Worm (Caenorhabditis elegans): Measurements from ENCODE around the gene F17H10.4.

The F17H10.4 gene

DNA sequence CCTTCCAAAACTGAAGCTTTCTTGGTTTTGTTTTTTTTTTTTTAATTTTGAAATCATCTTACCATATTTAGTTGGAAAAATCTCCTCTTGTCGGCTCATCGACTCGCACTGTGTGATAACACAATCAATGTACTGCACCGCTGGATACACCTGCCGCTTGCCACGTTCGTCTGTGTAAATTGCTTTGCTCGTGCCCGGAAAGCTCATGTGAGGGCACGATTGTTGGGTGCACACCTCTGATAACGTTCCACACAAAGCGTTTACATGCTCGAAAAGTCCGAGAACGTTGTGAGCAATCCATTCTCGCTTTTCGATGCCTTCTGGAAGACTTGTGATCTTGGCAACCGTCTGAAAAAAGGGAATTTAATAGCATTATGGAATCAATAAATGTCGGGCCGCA lies 28.2 kb upstream of the F17H10.4 start:
- TF ChIP-seq hnd-1 (tag; optimal IDR thresholded peaks at IDR 0.05) = no peak
- no peak for TF ChIP-seq aly-1 (tag; optimal IDR thresholded peaks at IDR 0.05)
- TF ChIP-seq tra-4 (tag; optimal IDR thresholded peaks at IDR 0.05) = no peak
- no peak for TF ChIP-seq scrt-1 (GFP tag; IDR thresholded peaks at IDR 0.05)
- TF ChIP-seq hmbx-1 (tag; optimal IDR thresholded peaks at IDR 0.05) = no peak
- no peak for TF ChIP-seq tbx-37 (GFP tag; conservative IDR thresholded peaks at IDR 0.05)
- TF ChIP-seq F13C5.2 (tag; optimal IDR thresholded peaks at IDR 0.05) = no peak
- no peak for TF ChIP-seq hmg-4 (GFP tag; optimal IDR thresholded peaks at IDR 0.05)
- TF ChIP-seq pes-1 (GFP tag; IDR thresholded peaks at IDR 0.05) = no peak
- no peak for TF ChIP-seq flt-1 (GFP tag; IDR thresholded peaks at IDR 0.05)
- TF ChIP-seq ceh-13 (GFP tag; optimal IDR thresholded peaks at IDR 0.05) = no peak
- no peak for TF ChIP-seq ets-7 (tag; optimal IDR thresholded peaks at IDR 0.05)
- no peak for TF ChIP-seq tbx-11 (GFP tag; IDR thresholded peaks at IDR 0.05)
- no peak for TF ChIP-seq B0310.2 (tag; optimal IDR thresholded peaks at IDR 0.05)
- no peak for TF ChIP-seq ama-1 (optimal IDR thresholded peaks at IDR 0.05)
- TF ChIP-seq ceh-36 (tag; optimal IDR thresholded peaks at IDR 0.05) = no peak
- TF ChIP-seq sea-1 (GFP tag; conservative IDR thresholded peaks at IDR 0.05) = no peak

DNA sequence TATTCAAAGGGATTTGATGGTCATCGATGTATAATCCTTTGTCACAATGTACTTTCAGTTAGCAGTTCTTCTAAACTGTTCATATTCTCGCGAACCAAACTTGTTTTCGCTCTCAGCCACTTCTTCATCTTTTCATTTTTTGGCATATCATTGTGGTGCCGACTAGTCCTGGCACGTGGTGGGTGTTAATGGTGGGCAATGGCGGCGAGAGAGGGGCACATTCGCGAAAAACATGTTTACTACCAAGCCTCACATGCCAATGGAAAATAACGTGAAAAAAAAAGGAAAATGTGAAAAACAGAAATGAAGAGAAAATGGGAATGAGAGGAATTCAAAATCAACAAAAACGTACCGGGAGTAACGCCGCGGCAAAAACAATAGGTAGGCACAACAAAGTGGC lies 20.8 kb upstream of the F17H10.4 start:
- no peak for TF ChIP-seq ama-1 (optimal IDR thresholded peaks at IDR 0.05)
- TF ChIP-seq sea-1 (GFP tag; conservative IDR thresholded peaks at IDR 0.05) = no peak
- no peak for TF ChIP-seq B0310.2 (tag; optimal IDR thresholded peaks at IDR 0.05)
- no peak for TF ChIP-seq pes-1 (GFP tag; IDR thresholded peaks at IDR 0.05)
- TF ChIP-seq ceh-36 (tag; optimal IDR thresholded peaks at IDR 0.05) = no peak
- no peak for TF ChIP-seq hmg-4 (GFP tag; optimal IDR thresholded peaks at IDR 0.05)
- no peak for TF ChIP-seq hmbx-1 (tag; optimal IDR thresholded peaks at IDR 0.05)
- TF ChIP-seq tra-4 (tag; optimal IDR thresholded peaks at IDR 0.05) = no peak
- no peak for TF ChIP-seq hnd-1 (tag; optimal IDR thresholded peaks at IDR 0.05)
- no peak for TF ChIP-seq scrt-1 (GFP tag; IDR thresholded peaks at IDR 0.05)
- no peak for TF ChIP-seq aly-1 (tag; optimal IDR thresholded peaks at IDR 0.05)
- TF ChIP-seq flt-1 (GFP tag; IDR thresholded peaks at IDR 0.05) = no peak
- TF ChIP-seq F13C5.2 (tag; optimal IDR thresholded peaks at IDR 0.05) = no peak
- TF ChIP-seq tbx-37 (GFP tag; conservative IDR thresholded peaks at IDR 0.05) = no peak

DNA sequence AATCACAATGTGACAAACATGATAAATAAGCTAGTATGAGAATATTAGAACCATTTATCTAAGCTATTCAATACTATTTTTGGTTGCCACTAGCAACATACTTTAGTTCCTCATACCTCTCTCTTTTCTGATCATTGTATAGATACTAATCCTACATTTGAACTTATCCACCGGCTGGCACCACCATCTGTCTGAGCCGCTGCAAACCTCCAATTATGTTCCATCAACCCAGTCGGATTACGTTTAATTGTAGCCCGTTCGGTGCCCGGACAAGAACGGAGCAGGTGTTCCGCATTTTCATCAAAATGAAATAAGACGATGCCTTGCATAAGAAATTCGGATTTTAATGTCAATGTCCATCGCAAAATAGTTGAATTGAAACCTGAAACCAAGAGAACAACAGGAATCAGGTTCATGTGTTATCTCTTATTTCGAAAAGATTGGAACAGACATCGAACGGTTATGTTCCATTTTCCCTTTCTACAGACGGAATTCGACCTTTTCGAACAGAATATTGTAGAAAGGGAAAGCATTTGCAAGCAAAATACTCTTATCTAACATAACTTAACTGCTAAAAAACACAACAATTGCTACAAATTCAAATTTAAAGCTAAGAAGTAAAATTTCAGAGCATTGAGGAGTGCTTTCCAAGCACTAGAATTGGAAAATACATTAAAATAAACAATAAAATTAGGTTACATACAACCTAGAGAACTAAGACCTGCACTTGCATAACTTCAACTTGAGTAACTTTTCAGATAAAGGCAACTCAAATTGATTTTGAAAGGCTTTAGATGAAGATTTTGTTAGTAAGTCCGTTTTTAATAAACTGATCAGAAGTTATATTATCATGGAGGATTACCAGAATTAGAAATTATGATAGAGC lies 19.9 kb upstream of the F17H10.4 start:
- peak; percentile 22 for TF ChIP-seq ceh-36 (tag; optimal IDR thresholded peaks at IDR 0.05)
- TF ChIP-seq hmg-4 (GFP tag; optimal IDR thresholded peaks at IDR 0.05) = peak; percentile 42
- no peak for TF ChIP-seq scrt-1 (GFP tag; IDR thresholded peaks at IDR 0.05)

DNA sequence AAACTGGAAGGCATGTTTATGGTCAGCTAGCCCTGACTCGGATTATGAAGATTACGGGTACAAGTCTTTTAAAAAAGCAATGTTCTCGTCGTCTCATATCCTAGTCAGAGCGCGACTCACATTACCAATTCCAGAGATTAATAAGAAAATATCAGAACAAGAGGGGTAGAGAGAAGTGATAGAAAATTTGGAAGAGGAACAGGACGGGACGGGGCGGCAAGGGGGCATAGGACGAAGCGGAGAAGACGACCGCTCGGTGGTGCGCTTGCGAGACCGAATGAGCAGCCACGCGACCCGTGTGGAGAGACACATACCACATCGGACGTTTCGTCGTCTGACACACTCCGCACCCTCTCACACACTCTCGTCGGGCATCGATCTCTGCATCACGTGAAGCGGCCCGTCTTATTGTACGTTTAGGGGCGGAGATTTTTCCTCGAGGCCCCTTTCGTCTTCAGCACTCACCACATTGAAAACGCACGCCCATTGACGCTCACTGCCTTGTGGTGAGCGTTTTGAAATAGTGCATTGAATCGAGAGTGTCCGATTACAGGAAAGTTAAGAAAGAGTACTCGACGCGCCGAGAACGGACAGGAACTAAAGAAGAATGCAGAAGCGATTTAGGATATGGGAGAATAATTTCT lies 18.8 kb upstream of the F17H10.4 start:
- TF ChIP-seq ama-1 (optimal IDR thresholded peaks at IDR 0.05) = peak; percentile 90
- no peak for TF ChIP-seq aly-1 (tag; optimal IDR thresholded peaks at IDR 0.05)
- TF ChIP-seq F13C5.2 (tag; optimal IDR thresholded peaks at IDR 0.05) = peak; percentile 83
- peak; percentile 82 for TF ChIP-seq ceh-36 (tag; optimal IDR thresholded peaks at IDR 0.05)
- peak; percentile 26 for TF ChIP-seq ets-7 (tag; optimal IDR thresholded peaks at IDR 0.05)
- TF ChIP-seq flt-1 (GFP tag; IDR thresholded peaks at IDR 0.05) = peak; percentile 40
- peak; percentile 55 for TF ChIP-seq B0310.2 (tag; optimal IDR thresholded peaks at IDR 0.05)
- peak; percentile 76 for TF ChIP-seq pes-1 (GFP tag; IDR thresholded peaks at IDR 0.05)
- no peak for TF ChIP-seq hnd-1 (tag; optimal IDR thresholded peaks at IDR 0.05)
- no peak for TF ChIP-seq tbx-37 (GFP tag; conservative IDR thresholded peaks at IDR 0.05)
- TF ChIP-seq hmbx-1 (tag; optimal IDR thresholded peaks at IDR 0.05) = peak; percentile 13
- TF ChIP-seq sea-1 (GFP tag; conservative IDR thresholded peaks at IDR 0.05) = 0 out of 2 replicates have a peak, but pooled peaks have one; percentile 27
- TF ChIP-seq scrt-1 (GFP tag; IDR thresholded peaks at IDR 0.05) = peak; percentile 61; the same call in 1 of the 2 replicates
- peak; percentile 89 for TF ChIP-seq hmg-4 (GFP tag; optimal IDR thresholded peaks at IDR 0.05)
- TF ChIP-seq tbx-11 (GFP tag; IDR thresholded peaks at IDR 0.05) = no peak
- TF ChIP-seq tra-4 (tag; optimal IDR thresholded peaks at IDR 0.05) = peak; percentile 68
- no peak for TF ChIP-seq ceh-13 (GFP tag; optimal IDR thresholded peaks at IDR 0.05)

DNA sequence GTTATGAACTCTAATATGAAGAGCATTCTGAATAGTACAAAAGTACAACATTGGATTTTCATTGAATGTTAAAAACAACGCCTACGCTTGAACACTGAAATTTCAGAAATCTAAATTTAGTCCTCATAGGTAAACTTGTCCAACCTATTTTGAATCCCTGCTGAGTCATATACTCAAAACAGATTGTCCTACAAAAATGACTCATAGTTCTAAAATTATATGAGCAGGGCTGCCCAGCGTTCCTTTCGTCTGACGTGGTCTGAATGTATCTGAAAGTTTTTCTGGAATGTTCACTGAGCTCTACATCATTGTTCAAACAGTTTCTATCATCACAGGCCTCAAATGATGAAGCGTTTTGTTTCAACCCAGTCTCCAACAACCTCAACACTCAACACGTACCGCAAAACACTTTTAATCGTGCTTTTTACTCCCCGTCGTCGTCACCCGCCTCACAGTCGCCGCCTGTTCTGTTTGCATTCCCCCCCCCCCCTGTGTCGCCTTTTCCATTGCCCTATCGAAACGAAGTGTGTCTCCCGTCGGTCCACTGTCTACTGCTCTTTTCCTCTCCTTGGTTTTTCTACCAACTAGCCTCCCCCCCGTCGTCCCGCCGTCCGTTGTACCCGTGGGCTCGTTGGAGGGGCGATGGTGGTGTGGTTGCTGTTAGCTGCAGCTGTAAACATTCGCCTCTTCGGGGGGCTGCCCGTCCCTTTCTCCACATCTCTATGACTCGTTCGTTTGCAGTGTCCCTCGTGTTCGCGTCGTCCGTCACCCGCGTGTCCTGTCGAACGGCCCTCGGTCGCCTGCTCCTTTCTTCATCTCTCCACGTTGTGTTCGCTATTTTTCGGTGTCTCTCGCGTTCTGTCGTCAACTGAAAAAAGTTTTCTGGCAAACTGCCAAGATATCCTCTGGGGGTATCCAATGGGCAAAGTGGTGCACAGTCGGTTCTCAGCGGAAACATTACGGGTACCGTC lies 17.7 kb upstream of the F17H10.4 start:
- TF ChIP-seq ceh-13 (GFP tag; optimal IDR thresholded peaks at IDR 0.05) (no peak), flt-1 (GFP tag; IDR thresholded peaks at IDR 0.05) (no peak), scrt-1 (GFP tag; IDR thresholded peaks at IDR 0.05) (peak; percentile 55; the same call in 1 of the 2 replicates), tra-4 (tag; optimal IDR thresholded peaks at IDR 0.05) (no peak), B0310.2 (tag; optimal IDR thresholded peaks at IDR 0.05) (no peak), pes-1 (GFP tag; IDR thresholded peaks at IDR 0.05) (peak; percentile 44; the same call in 1 of the 2 replicates), ama-1 (optimal IDR thresholded peaks at IDR 0.05) (no peak), tbx-37 (GFP tag; conservative IDR thresholded peaks at IDR 0.05) (0 out of 2 replicates have a peak, but pooled peaks have one; percentile 6), aly-1 (tag; optimal IDR thresholded peaks at IDR 0.05) (peak; percentile 50), tbx-11 (GFP tag; IDR thresholded peaks at IDR 0.05) (no peak), hmbx-1 (tag; optimal IDR thresholded peaks at IDR 0.05) (no peak), hmg-4 (GFP tag; optimal IDR thresholded peaks at IDR 0.05) (peak; percentile 92), ceh-36 (tag; optimal IDR thresholded peaks at IDR 0.05) (peak; percentile 3), ets-7 (tag; optimal IDR thresholded peaks at IDR 0.05) (peak; percentile 11), F13C5.2 (tag; optimal IDR thresholded peaks at IDR 0.05) (peak; percentile 41), hnd-1 (tag; optimal IDR thresholded peaks at IDR 0.05) (no peak), sea-1 (GFP tag; conservative IDR thresholded peaks at IDR 0.05) (0 out of 2 replicates have a peak, but pooled peaks have one; percentile 49)
